Worm (Caenorhabditis elegans): ENCODE results near the gene cdc-42.

DNA sequence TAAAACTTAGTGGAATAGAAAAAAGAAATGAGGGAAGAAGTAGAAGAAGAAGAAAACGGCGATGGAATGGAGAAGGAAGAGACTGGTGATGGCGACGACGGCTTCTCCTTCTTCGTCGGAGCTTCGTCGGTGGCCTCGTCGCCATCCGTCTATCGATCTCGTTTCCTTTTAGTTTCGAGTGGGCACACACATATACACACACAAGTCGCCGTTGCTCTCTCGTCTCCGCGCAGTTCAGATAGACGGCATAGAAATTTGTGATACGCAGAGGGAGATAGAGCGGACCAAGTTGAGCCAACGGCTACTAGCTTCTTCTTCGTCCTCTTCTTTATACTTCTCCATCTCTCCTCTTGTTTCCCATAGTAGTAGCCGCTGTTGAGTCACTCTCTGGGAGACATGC, 23.0 kb upstream of the cdc-42 start:
- no peak for TF ChIP-seq spr-1 (tag; optimal IDR thresholded peaks at IDR 0.05)
- TF ChIP-seq lin-13 (GFP tag; optimal IDR thresholded peaks at IDR 0.05): no peak
- TF ChIP-seq Y75B8A.6 (GFP tag; IDR thresholded peaks at IDR 0.05): no peak
- 0 out of 2 replicates have a peak, but pooled peaks have one; percentile 37 for TF ChIP-seq ceh-20 (GFP tag; IDR thresholded peaks at IDR 0.05)
- TF ChIP-seq fos-1 (tag; optimal IDR thresholded peaks at IDR 0.05): no peak
- TF ChIP-seq T26A8.4 (GFP tag; IDR thresholded peaks at IDR 0.05): no peak
- no peak for TF ChIP-seq nhr-11 (tag; optimal IDR thresholded peaks at IDR 0.05)
- no peak for TF ChIP-seq skn-1 (tag; optimal IDR thresholded peaks at IDR 0.05)
- peak in 1 of 2 experiments; percentile 94 for TF ChIP-seq unc-62 (GFP tag; optimal IDR thresholded peaks at IDR 0.05 in 1 of 2)
- no peak for TF ChIP-seq unc-62 (tag; optimal IDR thresholded peaks at IDR 0.05)
- TF ChIP-seq ZK546.5 (tag; optimal IDR thresholded peaks at IDR 0.05): no peak
- TF ChIP-seq snpc-4 (tag; optimal IDR thresholded peaks at IDR 0.05): no peak
- no peak for TF ChIP-seq dmd-9 (GFP tag; IDR thresholded peaks at IDR 0.05)
- TF ChIP-seq mdl-1 (tag; optimal IDR thresholded peaks at IDR 0.05): no peak

All from whole organism, L4 larva.